Fruit fly (Drosophila melanogaster) whole organism, adult: ENCODE data around the gene CG13658.

Experiments used
- CG12768 ChIP-seq: fragments of 200-800 bp; sonication (Bioruptor generic); optimal IDR thresholded peaks from 2 replicates; lab custom pipeline; 2017; ENCODE audit warnings: missing biosample characterization, missing genetic modification characterization, mild to moderate bottlenecking, moderate library complexity, missing genetic modification reagents
- CG1620 ChIP-seq: fragments of 200-800 bp; sonication (Bioruptor generic); optimal IDR thresholded peaks from 2 replicates; lab custom pipeline; 2016; ENCODE audit warnings: missing biosample characterization, missing genetic modification characterization
- Crg-1 ChIP-seq: fragments of 200-800 bp; sonication (Bioruptor generic); optimal IDR thresholded peaks from 2 replicates; lab custom pipeline; 2016; ENCODE audit warnings: missing biosample characterization, missing genetic modification characterization
- cic ChIP-seq: fragments of 200-800 bp; sonication (Bioruptor generic); optimal IDR thresholded peaks from 2 replicates; lab custom pipeline; 2017; ENCODE audit warnings: missing biosample characterization, mild to moderate bottlenecking, missing genetic modification characterization, moderate library complexity
- kay ChIP-seq: fragments of 200-800 bp; sonication (Bioruptor generic); peaks from one replicate; lab custom pipeline; 2016; ENCODE audit warnings: missing biosample characterization, missing genetic modification characterization, borderline replicate concordance
- pad ChIP-seq: fragments of 200-800 bp; sonication (Bioruptor generic); optimal IDR thresholded peaks from 3 replicates; lab custom pipeline; 2017; ENCODE audit warnings: missing biosample characterization, missing genetic modification characterization, mild to moderate bottlenecking, moderate library complexity, missing genetic modification reagents

- TF ChIP-seq kay (GFP tag; lab: Kevin White, UChicago) (no peak), cic (GFP tag; lab: Kevin White, UChicago) (no peak), CG1620 (GFP tag; lab: Kevin White, UChicago) (no peak), Crg-1 (no peak), CG12768 (GFP tag; lab: Kevin White, UChicago) (no peak), pad (GFP tag; lab: Kevin White, UChicago) (no peak)
These were observed 17.4 kb upstream of the CG13658 start, which contains the start of the genes CG11889 and CG11891 for dm6 chr3R:25269909-25270308.
